Fruit fly (Drosophila melanogaster): ENCODE measurements around the gene up.
A peak's percentile ranks its signal among the peaks of the same experiment; 100 is the strongest.

The up gene

DNA sequence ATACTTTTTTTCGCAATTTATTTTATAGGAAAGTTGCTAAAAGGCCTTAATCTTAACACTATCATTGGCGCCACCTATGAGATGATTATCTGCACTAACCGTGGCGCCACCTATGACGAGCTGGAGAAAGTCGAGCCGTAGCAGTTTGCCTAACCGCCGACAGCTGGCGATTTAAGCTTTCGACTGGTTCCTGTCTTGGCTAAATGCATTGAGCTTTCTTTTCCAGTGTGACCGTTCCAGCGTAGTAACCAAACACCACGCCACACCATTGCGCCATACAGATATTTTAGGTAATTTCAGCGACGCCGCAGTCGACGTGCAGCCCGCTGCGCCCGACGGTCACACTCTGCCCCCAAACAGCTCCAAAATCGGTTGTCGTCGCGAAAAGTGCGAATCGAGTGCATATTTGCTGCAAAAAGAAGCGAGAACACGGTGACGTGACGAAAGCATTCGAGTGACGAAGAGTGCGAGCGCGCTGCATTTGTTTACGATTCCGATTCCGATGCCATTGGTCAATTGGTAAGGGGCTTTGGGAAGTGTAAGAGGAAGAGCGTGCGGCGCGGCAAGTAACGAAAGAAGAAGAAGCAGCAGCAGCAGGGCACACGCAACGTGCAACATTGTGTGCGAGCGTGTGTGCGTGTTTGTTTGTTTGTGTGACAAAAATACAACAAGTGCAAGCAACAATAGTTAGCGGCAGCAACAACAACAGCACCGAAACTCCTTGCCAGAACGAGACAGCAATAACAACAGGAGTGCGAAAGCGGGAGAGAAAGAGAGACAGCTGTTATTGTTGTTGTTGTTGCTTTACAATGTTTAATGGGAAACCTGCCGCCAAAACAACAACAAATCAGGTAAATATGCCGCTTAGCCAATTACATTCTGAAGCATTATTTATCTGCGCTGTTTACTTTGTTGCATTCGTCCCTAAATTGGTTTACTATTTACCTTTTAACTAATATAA, 38.6 kb downstream of the up start, which contains the start of the genes CG46311 and Tpst (continued):
- TF ChIP-seq CG7271 (tag; optimal IDR thresholded peaks at IDR 0.05) (no peak), CG15514 (GFP tag; optimal IDR thresholded peaks at IDR 0.05) (peak; percentile 79), Hr3 (GFP tag; optimal IDR thresholded peaks at IDR 0.05) (peak; percentile 54), nom (GFP tag; optimal IDR thresholded peaks at IDR 0.05) (peak; percentile 31), ase (GFP tag; IDR thresholded peaks at IDR 0.05) (peak; percentile 73), Dip3 (GFP tag; optimal IDR thresholded peaks at IDR 0.05) (peak; percentile 47), Ptx1 (GFP tag; IDR thresholded peaks at IDR 0.05) (peak; percentile 73), Mrtf (GFP tag; IDR thresholded peaks at IDR 0.05) (peak; percentile 54; the same call in 2 of the 3 replicates), CG12236 (GFP tag; optimal IDR thresholded peaks at IDR 0.05) (no peak), sqz (GFP tag; optimal IDR thresholded peaks at IDR 0.05) (no peak), CG10565 (GFP tag; optimal IDR thresholded peaks at IDR 0.05) (no peak), CG9727 (GFP tag; optimal IDR thresholded peaks at IDR 0.05) (peak; percentile 9), Pdp1 (GFP tag; optimal IDR thresholded peaks at IDR 0.05) (peak; percentile 61), CG7987 (GFP tag; optimal IDR thresholded peaks at IDR 0.05) (peak; percentile 2), CG17612 (GFP tag; IDR thresholded peaks at IDR 0.05) (no peak), Neu2 (GFP tag; optimal IDR thresholded peaks at IDR 0.05; ENCODE audit: borderline replicate concordance) (peak; percentile 1), pnt (GFP tag; optimal IDR thresholded peaks at IDR 0.05) (peak; percentile 66), NK7.1 (GFP tag; optimal IDR thresholded peaks at IDR 0.05) (peak; percentile 39), ftz-f1 (GFP tag; optimal IDR thresholded peaks at IDR 0.05) (peak; percentile 32), CG5180 (GFP tag; optimal IDR thresholded peaks at IDR 0.05) (no peak), sens-2 (GFP tag; IDR thresholded peaks at IDR 0.05) (peak; percentile 47; the same call in 1 of the 2 replicates), CG6254 (GFP tag; optimal IDR thresholded peaks at IDR 0.05) (no peak), kah (GFP tag; optimal IDR thresholded peaks at IDR 0.05) (no peak), crol (GFP tag; IDR thresholded peaks at IDR 0.05) (peak; percentile 45), Nf-YC (tag; optimal IDR thresholded peaks at IDR 0.05) (peak; percentile 74), pum (GFP tag; optimal IDR thresholded peaks at IDR 0.05) (peak; percentile 58), CG6683 (GFP tag; optimal IDR thresholded peaks at IDR 0.05) (no peak), sim (GFP tag; IDR thresholded peaks at IDR 0.05) (no peak), B-H1 (GFP tag; IDR thresholded peaks at IDR 0.05) (no peak; the same call in 2 of the 3 replicates), Hr78 (GFP tag; optimal IDR thresholded peaks at IDR 0.05) (no peak), CG7963 (GFP tag; IDR thresholded peaks at IDR 0.05; ENCODE audit: partially characterized antibody) (no peak), sug (tag; optimal IDR thresholded peaks at IDR 0.05) (no peak), CG17328 (GFP tag; IDR thresholded peaks at IDR 0.05) (peak; percentile 77), exex (tag; optimal IDR thresholded peaks at IDR 0.05) (no peak), CG15011 (GFP tag; optimal IDR thresholded peaks at IDR 0.05) (no peak), fru (optimal IDR thresholded peaks at IDR 0.05) (no peak), CG18599 (GFP tag; optimal IDR thresholded peaks at IDR 0.05) (peak; percentile 63), Nf-YB (GFP tag; optimal IDR thresholded peaks at IDR 0.05) (peak; percentile 60), otp (GFP tag; IDR thresholded peaks at IDR 0.05) (0 out of 3 replicates have a peak, but pooled peaks have one; percentile 57), bcd (GFP tag; optimal IDR thresholded peaks at IDR 0.05) (peak; percentile 54), CG9817 (tag; optimal IDR thresholded peaks at IDR 0.05) (peak; percentile 56), Med (GFP tag) (peak; percentile 95), CG2129 (GFP tag; IDR thresholded peaks at IDR 0.05; ENCODE audit: partially characterized antibody) (no peak), jumu (GFP tag; optimal IDR thresholded peaks at IDR 0.05) (peak; percentile 68), ara (GFP tag; IDR thresholded peaks at IDR 0.05) (peak; percentile 58), bsh (GFP tag; optimal IDR thresholded peaks at IDR 0.05) (peak; percentile 22 to 55), ssp (GFP tag; IDR thresholded peaks at IDR 0.05) (peak; percentile 42)
